Fruit fly (Drosophila melanogaster) whole organism, embryonic: ENCODE data around the gene CG9948.
A peak's percentile ranks its signal among the peaks of the same experiment; 100 is the strongest.

Source experiments
- Atf6 ChIP-seq: fragments of 200-800 bp; sonication (Bioruptor generic); IDR thresholded peaks from 2 replicates; pipeline ENCODE4 v1.3.6; 2022; ENCODE audit warnings: missing biosample characterization, missing genetic modification characterization
- CG10959 ChIP-seq: fragments of 200-800 bp; sonication (Bioruptor generic); IDR thresholded peaks from 2 replicates; pipeline ENCODE4 v1.3.6; 2022; ENCODE audit warnings: missing biosample characterization, missing genetic modification characterization
- CG11247 ChIP-seq: fragments of 200-800 bp; sonication (Bioruptor generic); IDR thresholded peaks from 2 replicates; pipeline ENCODE4 v1.3.6; 2022; ENCODE audit warnings: missing biosample characterization, missing genetic modification characterization
- CG12391 ChIP-seq: fragments of 200-800 bp; sonication (Bioruptor generic); optimal IDR thresholded peaks from 3 replicates; lab custom pipeline; 2018; ENCODE audit warnings: missing biosample characterization, mild to moderate bottlenecking, missing genetic modification characterization, moderate library complexity
- CG12769 ChIP-seq: fragments of 200-800 bp; sonication (Bioruptor generic); optimal IDR thresholded peaks from 2 replicates; lab custom pipeline; 2019; ENCODE audit warnings: missing biosample characterization, mild to moderate bottlenecking, missing genetic modification characterization, moderate library complexity
- CG13296 ChIP-seq: fragments of 200-800 bp; sonication (Bioruptor generic); optimal IDR thresholded peaks from 3 replicates; lab custom pipeline; 2018; ENCODE audit warnings: missing biosample characterization, mild to moderate bottlenecking, missing genetic modification characterization
- CG15269 ChIP-seq: fragments of 200-800 bp; sonication (Bioruptor generic); optimal IDR thresholded peaks from 2 replicates; lab custom pipeline; 2018; ENCODE audit warnings: missing biosample characterization, mild to moderate bottlenecking, missing genetic modification characterization, moderate library complexity
- CG17186 ChIP-seq: fragments of 200-800 bp; sonication (Bioruptor generic); optimal IDR thresholded peaks from 3 replicates; lab custom pipeline; 2017; ENCODE audit warnings: missing biosample characterization, missing genetic modification reagents, missing genetic modification characterization
- CG17385 ChIP-seq: fragments of 200-800 bp; sonication (Bioruptor generic); optimal IDR thresholded peaks from 3 replicates; lab custom pipeline; 2018; ENCODE audit warnings: missing biosample characterization, mild to moderate bottlenecking, missing genetic modification characterization
- CG17568 ChIP-seq: fragments of 200-800 bp; sonication (Bioruptor generic); optimal IDR thresholded peaks from 2 replicates; lab custom pipeline; 2018; ENCODE audit warnings: missing biosample characterization, mild to moderate bottlenecking, missing genetic modification characterization, moderate library complexity
- CG2120 ChIP-seq: fragments of 200-800 bp; sonication (Bioruptor generic); optimal IDR thresholded peaks from 3 replicates; lab custom pipeline; 2016; ENCODE audit warnings: missing biosample characterization, missing genetic modification characterization
- CG2712 ChIP-seq: fragments of 200-800 bp; optimal IDR thresholded peaks from 3 replicates; lab custom pipeline; 2019; ENCODE audit warnings: missing biosample characterization, mild to moderate bottlenecking, missing genetic modification characterization, moderate library complexity
- CG31388 ChIP-seq: fragments of 200-800 bp; sonication (Bioruptor generic); optimal IDR thresholded peaks from 2 replicates; lab custom pipeline; 2016; ENCODE audit warnings: missing biosample characterization, missing genetic modification characterization
- CG31441 ChIP-seq: fragments of 200-800 bp; sonication (Bioruptor generic); IDR thresholded peaks from 2 replicates; pipeline ENCODE4 v1.3.6; 2022; ENCODE audit warnings: missing biosample characterization, missing genetic modification characterization
- CG3847 ChIP-seq: fragments of 200-800 bp; sonication (Bioruptor generic); IDR thresholded peaks from 2 replicates; pipeline ENCODE4 v1.3.6; 2022; ENCODE audit warnings: missing biosample characterization, missing genetic modification characterization
- CG6654 ChIP-seq: fragments of 200-800 bp; sonication (Bioruptor generic); optimal IDR thresholded peaks from 2 replicates; lab custom pipeline; 2017; ENCODE audit warnings: missing biosample characterization, mild to moderate bottlenecking, missing genetic modification characterization
- CG7271 ChIP-seq: fragments of 200-800 bp; sonication (Bioruptor generic); optimal IDR thresholded peaks from 2 replicates; lab custom pipeline; 2018; ENCODE audit warnings: missing biosample characterization, mild to moderate bottlenecking, missing genetic modification characterization, moderate library complexity
- CG9437 ChIP-seq: fragments of 200-800 bp; sonication (Bioruptor generic); optimal IDR thresholded peaks from 2 replicates; lab custom pipeline; 2018; ENCODE audit warnings: missing biosample characterization, mild to moderate bottlenecking, missing genetic modification characterization
- CG9817 ChIP-seq: fragments of 200-800 bp; sonication (Bioruptor generic); optimal IDR thresholded peaks from 2 replicates; lab custom pipeline; 2018; ENCODE audit warnings: missing biosample characterization, mild to moderate bottlenecking, missing genetic modification characterization, moderate library complexity
- CrebB ChIP-seq: fragments of 200-800 bp; sonication (Bioruptor generic); optimal IDR thresholded peaks from 3 replicates; lab custom pipeline; 2018; ENCODE audit warnings: missing biosample characterization, mild to moderate bottlenecking, missing genetic modification characterization
- Hmr ChIP-seq: fragments of 200-800 bp; sonication (Bioruptor generic); optimal IDR thresholded peaks from 3 replicates; lab custom pipeline; 2017; ENCODE audit warnings: mild to moderate bottlenecking, missing biosample characterization, missing genetic modification reagents, missing genetic modification characterization
- Kr ChIP-seq: fragments of 200-800 bp; sonication (Bioruptor generic); optimal IDR thresholded peaks from 2 replicates; lab custom pipeline; 2017; ENCODE audit warnings: missing biosample characterization, mild to moderate bottlenecking, missing genetic modification characterization
- Med ChIP-seq: fragments of 200-800 bp; sonication (Bioruptor generic); peaks from one replicate; lab custom pipeline; 2016; ENCODE audit warnings: missing biosample characterization, missing genetic modification characterization, mild to moderate bottlenecking, inconsistent platforms, moderate library complexity
- Meics ChIP-seq: fragments of 200-800 bp; sonication (Bioruptor generic); optimal IDR thresholded peaks from 2 replicates; lab custom pipeline; 2017; ENCODE audit warnings: missing biosample characterization, mild to moderate bottlenecking, missing genetic modification characterization
- NfI ChIP-seq: fragments of 200-800 bp; sonication (Bioruptor generic); optimal IDR thresholded peaks from 3 replicates; lab custom pipeline; 2018; ENCODE audit warnings: missing biosample characterization, mild to moderate bottlenecking, missing genetic modification characterization, moderate library complexity
- Oli ChIP-seq: fragments of 200-800 bp; sonication (Bioruptor generic); optimal IDR thresholded peaks from 2 replicates; lab custom pipeline; 2018; ENCODE audit warnings: missing biosample characterization, mild to moderate bottlenecking, missing genetic modification characterization, moderate library complexity
- Rfx ChIP-seq: fragments of 200-800 bp; sonication (Bioruptor generic); IDR thresholded peaks from 2 replicates; pipeline ENCODE4 v1.3.6; 2022; ENCODE audit warnings: missing biosample characterization, missing genetic modification characterization
- Sin3A ChIP-seq: fragments of >200 bp; optimal IDR thresholded peaks from 2 replicates; lab custom pipeline; 2018
- Sox102F ChIP-seq: fragments of 200-800 bp; sonication (Bioruptor generic); optimal IDR thresholded peaks from 2 replicates; lab custom pipeline; 2018; ENCODE audit warnings: missing biosample characterization, mild to moderate bottlenecking, missing genetic modification characterization, moderate library complexity
- Ssrp ChIP-seq: fragments of 200-800 bp; sonication (Bioruptor generic); optimal IDR thresholded peaks from 2 replicates; lab custom pipeline; 2018; ENCODE audit warnings: missing biosample characterization, mild to moderate bottlenecking, missing genetic modification characterization, moderate library complexity
- Usf ChIP-seq: fragments of 200-800 bp; sonication (Bioruptor generic); optimal IDR thresholded peaks from 2 replicates; lab custom pipeline; 2017; ENCODE audit warnings: missing genotype, missing biosample characterization, missing genetic modification characterization
- bsh ChIP-seq, 2 experiments: fragments of 200-800 bp; sonication (Bioruptor generic); optimal IDR thresholded peaks; 2 replicates each; lab custom pipeline; 2017 to 2018; ENCODE audit warnings: mild to moderate bottlenecking in 2 of 2, missing biosample characterization in 2 of 2, missing genetic modification characterization in 2 of 2, moderate library complexity in 1 of 2
- cg ChIP-seq: fragments of 200-800 bp; sonication (Bioruptor generic); optimal IDR thresholded peaks from 3 replicates; lab custom pipeline; 2019; ENCODE audit warnings: missing biosample characterization, mild to moderate bottlenecking, missing genetic modification characterization, moderate library complexity
- chinmo ChIP-seq: fragments of 200-800 bp; sonication (Bioruptor generic); IDR thresholded peaks from 4 replicates; pipeline ENCODE4 v1.3.6; 2022; ENCODE audit warnings: missing biosample characterization, missing genetic modification characterization; ENCODE audit not compliant: partially characterized antibody
- chm ChIP-seq: fragments of 200-800 bp; sonication (Bioruptor generic); IDR thresholded peaks from 2 replicates; pipeline ENCODE4 v1.3.6; 2022; ENCODE audit warnings: missing biosample characterization, missing genetic modification characterization
- dmrt99B ChIP-seq: fragments of 200-800 bp; sonication (Bioruptor generic); optimal IDR thresholded peaks from 2 replicates; lab custom pipeline; 2018; ENCODE audit warnings: missing biosample characterization, mild to moderate bottlenecking, missing genetic modification characterization, moderate library complexity
- fd64A ChIP-seq: fragments of 200-800 bp; sonication (Bioruptor generic); optimal IDR thresholded peaks from 3 replicates; lab custom pipeline; 2018; ENCODE audit warnings: missing biosample characterization, mild to moderate bottlenecking, missing genetic modification characterization
- gem ChIP-seq: fragments of 200-800 bp; sonication (Bioruptor generic); optimal IDR thresholded peaks from 2 replicates; lab custom pipeline; 2019; ENCODE audit warnings: missing biosample characterization, mild to moderate bottlenecking, missing genetic modification characterization, moderate library complexity
- grau ChIP-seq: fragments of 200-800 bp; optimal IDR thresholded peaks from 3 replicates; lab custom pipeline; 2019; ENCODE audit warnings: missing biosample characterization, mild to moderate bottlenecking, missing genetic modification characterization, moderate library complexity
- gsb-n ChIP-seq: fragments of 200-800 bp; sonication (Bioruptor generic); optimal IDR thresholded peaks from 3 replicates; lab custom pipeline; 2018; ENCODE audit warnings: missing biosample characterization, mild to moderate bottlenecking, missing genetic modification characterization
- gt ChIP-seq: fragments of 200-800 bp; sonication (Bioruptor generic); IDR thresholded peaks from 2 replicates; pipeline ENCODE4 v1.3.6; 2022; ENCODE audit warnings: missing biosample characterization, missing genetic modification characterization
- mam ChIP-seq: fragments of 200-800 bp; sonication (Bioruptor generic); optimal IDR thresholded peaks from 3 replicates; lab custom pipeline; 2016; ENCODE audit warnings: missing biosample characterization, missing genetic modification characterization
- nmo ChIP-seq: fragments of 200-800 bp; sonication (Bioruptor generic); optimal IDR thresholded peaks from 2 replicates; lab custom pipeline; 2018; ENCODE audit warnings: missing biosample characterization, mild to moderate bottlenecking, missing genetic modification characterization, moderate library complexity
- odd ChIP-seq: fragments of 200-800 bp; sonication (Bioruptor generic); optimal IDR thresholded peaks from 2 replicates; lab custom pipeline; 2017; ENCODE audit warnings: missing biosample characterization, mild to moderate bottlenecking, missing genetic modification characterization
- ro ChIP-seq: fragments of 200-800 bp; sonication (Bioruptor generic); IDR thresholded peaks from 2 replicates; pipeline ENCODE4 v1.3.6; 2022; ENCODE audit warnings: missing biosample characterization, missing genetic modification characterization
- scrt ChIP-seq: fragments of 200-800 bp; sonication (Bioruptor generic); optimal IDR thresholded peaks from 2 replicates; lab custom pipeline; 2018; ENCODE audit warnings: missing biosample characterization, mild to moderate bottlenecking, missing genetic modification characterization, moderate library complexity
- tin ChIP-seq: fragments of 200-800 bp; sonication (Bioruptor generic); optimal IDR thresholded peaks from 3 replicates; lab custom pipeline; 2016; ENCODE audit warnings: missing biosample characterization, missing genetic modification characterization

Gene CG9948

dm6 chr3L:6943948-6944319 is 11.9 kb upstream of the CG9948 start (continued):
- peak in 1 of 2 experiments; percentile 29 for TF ChIP-seq bsh (GFP tag; optimal IDR thresholded peaks at IDR 0.05; lab: Kevin White, UChicago)
- TF ChIP-seq CG12391: peak; percentile 9
- TF ChIP-seq gem (tag; lab: Kevin White, UChicago): peak; percentile 68
- peak; percentile 20 for TF ChIP-seq CG9437 (GFP tag; lab: Kevin White, UChicago)
- TF ChIP-seq nmo (GFP tag; lab: Kevin White, UChicago): peak; percentile 14
- TF ChIP-seq chinmo (GFP tag; lab: Robert Waterston, UW): no peak
- peak; percentile 9 for TF ChIP-seq Hmr (GFP tag; lab: Kevin White, UChicago)
- peak; percentile 31 for TF ChIP-seq CG12769 (tag; lab: Kevin White, UChicago)
- TF ChIP-seq CG17568 (GFP tag; lab: Kevin White, UChicago): no peak
- TF ChIP-seq chm (GFP tag; lab: Robert Waterston, UW): no peak
- peak; percentile 22 for TF ChIP-seq dmrt99B
- TF ChIP-seq mam (GFP tag; lab: Kevin White, UChicago): peak; percentile 32
- no peak for TF ChIP-seq gt
- TF ChIP-seq Sin3A: no peak
- peak; percentile 1 for TF ChIP-seq CG17385
- TF ChIP-seq CG31441 (GFP tag; lab: Robert Waterston, UW): peak; percentile 36; the same call in 1 of the 2 replicates
- peak; percentile 50 for TF ChIP-seq Sox102F
- TF ChIP-seq grau (tag; lab: Kevin White, UChicago): peak; percentile 85
- TF ChIP-seq CG2712: peak; percentile 9
- TF ChIP-seq CG3847: 0 out of 2 replicates have a peak, but pooled peaks have one; percentile 18
- peak; percentile 22; the same call in 1 of the 2 replicates for TF ChIP-seq Atf6 (GFP tag; lab: Robert Waterston, UW)
- TF ChIP-seq CG2120: peak; percentile 52
- no peak for TF ChIP-seq tin (GFP tag; lab: Kevin White, UChicago)
- TF ChIP-seq CG15269: peak; percentile 34
- TF ChIP-seq NfI (GFP tag; lab: Kevin White, UChicago): peak; percentile 13
- no peak for TF ChIP-seq CrebB
- peak; percentile 12 for TF ChIP-seq Meics (GFP tag; lab: Kevin White, UChicago)
- peak; percentile 10 for TF ChIP-seq CG13296 (GFP tag; lab: Kevin White, UChicago)
- TF ChIP-seq CG17186 (GFP tag; lab: Kevin White, UChicago): no peak
- peak; percentile 20 for TF ChIP-seq Ssrp (tag; lab: Kevin White, UChicago)
- TF ChIP-seq CG9817: peak; percentile 41
- peak; percentile 27 for TF ChIP-seq Oli (tag; lab: Kevin White, UChicago)

dm6 chr3L:6945357-6945756 is 10.4 kb upstream of the CG9948 start:
- TF ChIP-seq Med (GFP tag; lab: Kevin White, UChicago) (peak; percentile 59), CG31388 (GFP tag; lab: Kevin White, UChicago) (no peak), scrt (peak; percentile 56), gsb-n (tag; lab: Kevin White, UChicago) (no peak), cg (GFP tag; lab: Kevin White, UChicago) (peak; percentile 17), fd64A (GFP tag; lab: Kevin White, UChicago) (no peak), CG11247 (GFP tag; lab: Robert Waterston, UW) (no peak), CG6654 (GFP tag; lab: Kevin White, UChicago) (no peak), Kr (peak; percentile 36), CG7271 (no peak), ro (GFP tag; lab: Robert Waterston, UW) (no peak), CG10959 (GFP tag; lab: Robert Waterston, UW) (peak; percentile 20; the same call in 1 of the 2 replicates), Rfx (GFP tag; lab: Robert Waterston, UW) (no peak), Usf (no peak), Sin3A (no peak), odd (GFP tag; lab: Kevin White, UChicago) (no peak)
